Worm (Caenorhabditis elegans): ENCODE measurements around the gene B0228.9.

Gene B0228.9

ce11 chrII:7781102-7781616 is 17.7 kb upstream of the B0228.9 start, which contains the start of the genes snpc-1.1 and spdl-1:
snpc-1.1 (minus strand) TSS chrII:7781301.
spdl-1 (plus strand) TSS chrII:7781566.
- TF ChIP-seq ztf-11 (tag; optimal IDR thresholded peaks at IDR 0.05) (no peak), ceh-39 (tag; optimal IDR thresholded peaks at IDR 0.05) (peak; percentile 37), nhr-76 (tag; optimal IDR thresholded peaks at IDR 0.05) (no peak), M03D4.4 (tag; optimal IDR thresholded peaks at IDR 0.05) (no peak), mep-1 (tag; optimal IDR thresholded peaks at IDR 0.05) (peak; percentile 58), lsy-2 (tag; optimal IDR thresholded peaks at IDR 0.05) (peak; percentile 41)

ce11 chrII:7778273-7778672 is 14.8 kb upstream of the B0228.9 start:
- TF ChIP-seq lsy-2 (tag; optimal IDR thresholded peaks at IDR 0.05): no peak
- no peak for TF ChIP-seq ceh-83 (GFP tag; optimal IDR thresholded peaks at IDR 0.05)
- no peak for TF ChIP-seq mls-2 (tag; optimal IDR thresholded peaks at IDR 0.05)
- TF ChIP-seq flh-1 (GFP tag; optimal IDR thresholded peaks at IDR 0.05): no peak
- TF ChIP-seq nhr-28 (tag; optimal IDR thresholded peaks at IDR 0.05): no peak
- no peak for TF ChIP-seq ztf-11 (tag; optimal IDR thresholded peaks at IDR 0.05)
- no peak for TF ChIP-seq M03D4.4 (tag; optimal IDR thresholded peaks at IDR 0.05)
- no peak for TF ChIP-seq mab-5 (tag; optimal IDR thresholded peaks at IDR 0.05)
- no peak for TF ChIP-seq ham-2 (GFP tag; optimal IDR thresholded peaks at IDR 0.05)
- TF ChIP-seq ceh-39 (tag; optimal IDR thresholded peaks at IDR 0.05): no peak
- TF ChIP-seq elt-1 (tag; optimal IDR thresholded peaks at IDR 0.05; ENCODE audit: borderline replicate concordance, insufficient read depth): no peak
- no peak for TF ChIP-seq unc-39 (tag; optimal IDR thresholded peaks at IDR 0.05)
- no peak for TF ChIP-seq ceh-43 (GFP tag; optimal IDR thresholded peaks at IDR 0.05)
- no peak for TF ChIP-seq elt-3 (tag; optimal IDR thresholded peaks at IDR 0.05)
- no peak for TF ChIP-seq blmp-1 (tag; optimal IDR thresholded peaks at IDR 0.05)

- TF ChIP-seq unc-39 (tag; optimal IDR thresholded peaks at IDR 0.05) (no peak), elt-1 (tag; optimal IDR thresholded peaks at IDR 0.05; ENCODE audit: borderline replicate concordance, insufficient read depth) (peak; percentile 7), snpc-4 (tag; optimal IDR thresholded peaks at IDR 0.05) (no peak)
Measured at ce11 chrII:7777320-7777978, 14.0 kb upstream of the B0228.9 start, which contains the start of gene mthf-1. mthf-1 (minus strand) TSS chrII:7777823.

- TF ChIP-seq elt-3 (tag; optimal IDR thresholded peaks at IDR 0.05) (peak; percentile 39), elt-1 (tag; optimal IDR thresholded peaks at IDR 0.05; ENCODE audit: borderline replicate concordance, insufficient read depth) (peak; percentile 13), pha-4 (tag; optimal IDR thresholded peaks at IDR 0.05) (no peak), sptf-1 (tag; optimal IDR thresholded peaks at IDR 0.05) (no peak), tbx-8 (GFP tag; optimal IDR thresholded peaks at IDR 0.05) (no peak)
Measured at ce11 chrII:7776715-7777114, 13.2 kb upstream of the B0228.9 start.

- TF ChIP-seq tbx-8 (GFP tag; optimal IDR thresholded peaks at IDR 0.05) (no peak), lin-13 (tag; optimal IDR thresholded peaks at IDR 0.05) (no peak), elt-1 (tag; optimal IDR thresholded peaks at IDR 0.05; ENCODE audit: borderline replicate concordance, insufficient read depth) (peak; percentile 63)
Measured at ce11 chrII:7776232-7776631, 12.8 kb upstream of the B0228.9 start.

ce11 chrII:7773427-7773993 is 10.0 kb upstream of the B0228.9 start:
- no peak for TF ChIP-seq mls-2 (tag; optimal IDR thresholded peaks at IDR 0.05)
- TF ChIP-seq cnd-1 (tag; optimal IDR thresholded peaks at IDR 0.05): no peak
- no peak for TF ChIP-seq ceh-39 (tag; optimal IDR thresholded peaks at IDR 0.05)
- no peak for TF ChIP-seq tbx-8 (GFP tag; optimal IDR thresholded peaks at IDR 0.05)
- TF ChIP-seq blmp-1 (tag; optimal IDR thresholded peaks at IDR 0.05): no peak
- TF ChIP-seq unc-62 (GFP tag; optimal IDR thresholded peaks at IDR 0.05): no peak
- TF ChIP-seq ces-1 (GFP tag; optimal IDR thresholded peaks at IDR 0.05): no peak
- no peak for TF ChIP-seq flh-1 (GFP tag; optimal IDR thresholded peaks at IDR 0.05)
- no peak for TF ChIP-seq elt-3 (tag; optimal IDR thresholded peaks at IDR 0.05)
- no peak for TF ChIP-seq unc-39 (tag; optimal IDR thresholded peaks at IDR 0.05)
- no peak for TF ChIP-seq nhr-237 (tag; optimal IDR thresholded peaks at IDR 0.05)
- no peak for TF ChIP-seq nhr-12 (tag; optimal IDR thresholded peaks at IDR 0.05)
- no peak for TF ChIP-seq ceh-83 (GFP tag; optimal IDR thresholded peaks at IDR 0.05)
- no peak for TF ChIP-seq zip-8 (tag; optimal IDR thresholded peaks at IDR 0.05)
- no peak for TF ChIP-seq pha-4 (tag; optimal IDR thresholded peaks at IDR 0.05)
- TF ChIP-seq lsy-2 (tag; optimal IDR thresholded peaks at IDR 0.05): no peak
- no peak for TF ChIP-seq ceh-43 (GFP tag; optimal IDR thresholded peaks at IDR 0.05)
- no peak for TF ChIP-seq nhr-76 (tag; optimal IDR thresholded peaks at IDR 0.05)
- no peak for TF ChIP-seq sem-2 (GFP tag; optimal IDR thresholded peaks at IDR 0.05)

Data from whole organism, mixed stage, embryonic.